Fruit fly (Drosophila melanogaster) whole organism, embryonic: ENCODE results near the gene RpL35.

Source experiments
- Aef1 ChIP-seq: fragments of 200-800 bp; sonication (Bioruptor generic); IDR thresholded peaks from 3 replicates; pipeline ENCODE4 v1.3.6; 2022; ENCODE audit warnings: missing biosample characterization, missing genetic modification characterization
- BtbVII ChIP-seq: fragments of 200-800 bp; sonication (Bioruptor generic); optimal IDR thresholded peaks from 3 replicates; lab custom pipeline; 2017; ENCODE audit warnings: missing biosample characterization, mild to moderate bottlenecking, missing genetic modification characterization
- Bteb2 ChIP-seq: fragments of 200-800 bp; sonication (Bioruptor generic); optimal IDR thresholded peaks from 2 replicates; lab custom pipeline; 2016; ENCODE audit warnings: missing biosample characterization, missing genetic modification characterization
- CG10147 ChIP-seq: fragments of 200-800 bp; sonication (Bioruptor generic); optimal IDR thresholded peaks from 2 replicates; lab custom pipeline; 2019; ENCODE audit warnings: missing biosample characterization, mild to moderate bottlenecking, missing genetic modification characterization, moderate library complexity
- CG10209 ChIP-seq: fragments of 200-800 bp; sonication (Bioruptor generic); optimal IDR thresholded peaks from 3 replicates; lab custom pipeline; 2017; ENCODE audit warnings: missing biosample characterization, mild to moderate bottlenecking, missing genetic modification characterization, missing genetic modification reagents
- CG10462 ChIP-seq: fragments of 200-800 bp; sonication (Bioruptor generic); optimal IDR thresholded peaks from 2 replicates; lab custom pipeline; 2016; ENCODE audit warnings: missing biosample characterization, missing genetic modification characterization
- CG10565 ChIP-seq: fragments of 200-800 bp; sonication (Bioruptor generic); optimal IDR thresholded peaks from 3 replicates; lab custom pipeline; 2016; ENCODE audit warnings: missing biosample characterization, mild to moderate bottlenecking, missing genetic modification characterization
- CG11093 ChIP-seq: fragments of 200-800 bp; sonication (Bioruptor generic); IDR thresholded peaks from 3 replicates; pipeline ENCODE4 v1.3.6; 2022; ENCODE audit warnings: missing biosample characterization, missing genetic modification characterization
- CG11695 ChIP-seq: fragments of 200-800 bp; sonication (Bioruptor generic); IDR thresholded peaks from 3 replicates; pipeline ENCODE4 v1.3.6; 2022; ENCODE audit warnings: missing biosample characterization, missing genetic modification characterization
- CG13424 ChIP-seq: fragments of 200-800 bp; sonication (Bioruptor generic); optimal IDR thresholded peaks from 2 replicates; lab custom pipeline; 2019; ENCODE audit warnings: missing biosample characterization, mild to moderate bottlenecking, missing genetic modification characterization, moderate library complexity
- CG14050 ChIP-seq: fragments of 200-800 bp; sonication (Bioruptor generic); IDR thresholded peaks from 3 replicates; pipeline ENCODE4 v1.3.6; 2022; ENCODE audit warnings: missing biosample characterization, missing genetic modification characterization
- CG15011 ChIP-seq: fragments of 200-800 bp; sonication (Bioruptor generic); optimal IDR thresholded peaks from 3 replicates; lab custom pipeline; 2018; ENCODE audit warnings: missing biosample characterization, mild to moderate bottlenecking, missing genetic modification characterization
- CG16863 ChIP-seq: fragments of 200-800 bp; sonication (Bioruptor generic); optimal IDR thresholded peaks from 3 replicates; lab custom pipeline; 2016; ENCODE audit warnings: missing biosample characterization, missing genetic modification characterization
- CG18599 ChIP-seq: fragments of 200-800 bp; sonication (Bioruptor generic); optimal IDR thresholded peaks from 3 replicates; lab custom pipeline; 2017; ENCODE audit warnings: missing biosample characterization, missing genetic modification characterization, mild to moderate bottlenecking, moderate library complexity, missing genetic modification reagents
- CG18619 ChIP-seq: fragments of 200-800 bp; sonication (Bioruptor generic); optimal IDR thresholded peaks from 3 replicates; lab custom pipeline; 2017; ENCODE audit warnings: missing biosample characterization, mild to moderate bottlenecking, missing genetic modification characterization
- CG3281 ChIP-seq: fragments of 200-800 bp; sonication (Bioruptor generic); optimal IDR thresholded peaks from 3 replicates; lab custom pipeline; 2017; ENCODE audit warnings: missing biosample characterization, mild to moderate bottlenecking, missing genetic modification characterization
- CG43689 ChIP-seq: fragments of 200-800 bp; sonication (Bioruptor generic); IDR thresholded peaks from 2 replicates; pipeline ENCODE4 v1.3.6; 2022; ENCODE audit warnings: missing biosample characterization, missing genetic modification characterization
- CG4404 ChIP-seq: fragments of 200-800 bp; sonication (Bioruptor generic); IDR thresholded peaks from 2 replicates; pipeline ENCODE4 v1.3.6; 2022; ENCODE audit warnings: missing biosample characterization, missing genetic modification characterization
- CG4424 ChIP-seq: fragments of 200-800 bp; sonication (Bioruptor generic); optimal IDR thresholded peaks from 3 replicates; lab custom pipeline; 2016; ENCODE audit warnings: missing biosample characterization, missing genetic modification characterization
- CG6254 ChIP-seq: fragments of 200-800 bp; sonication (Bioruptor generic); optimal IDR thresholded peaks from 3 replicates; lab custom pipeline; 2017; ENCODE audit warnings: mild to moderate bottlenecking, missing biosample characterization, missing genetic modification reagents, missing genetic modification characterization
- CG7556 ChIP-seq: fragments of 200-800 bp; sonication (Bioruptor generic); optimal IDR thresholded peaks from 2 replicates; lab custom pipeline; 2017; ENCODE audit warnings: missing biosample characterization, mild to moderate bottlenecking, missing genetic modification characterization
- D19A ChIP-seq: fragments of 200-800 bp; optimal IDR thresholded peaks from 3 replicates; lab custom pipeline; 2019; ENCODE audit warnings: missing biosample characterization, mild to moderate bottlenecking, missing genetic modification characterization, moderate library complexity
- Dad ChIP-seq: fragments of 200-800 bp; sonication (Bioruptor generic); optimal IDR thresholded peaks from 3 replicates; lab custom pipeline; 2016; ENCODE audit warnings: missing biosample characterization, missing genetic modification characterization
- Dip3 ChIP-seq: fragments of 200-800 bp; sonication (Bioruptor generic); optimal IDR thresholded peaks from 3 replicates; lab custom pipeline; 2016; ENCODE audit warnings: missing biosample characterization, missing genetic modification characterization
- Fer3 ChIP-seq: fragments of 200-800 bp; sonication (Bioruptor generic); optimal IDR thresholded peaks from 2 replicates; lab custom pipeline; 2018; ENCODE audit warnings: missing biosample characterization, mild to moderate bottlenecking, missing genetic modification characterization, moderate library complexity
- Gsc ChIP-seq: fragments of 200-800 bp; sonication (Bioruptor generic); IDR thresholded peaks from 2 replicates; pipeline ENCODE4 v1.3.6; 2022; ENCODE audit warnings: missing biosample characterization, missing genetic modification characterization
- Mes4 ChIP-seq: fragments of 200-800 bp; sonication (Bioruptor generic); optimal IDR thresholded peaks from 2 replicates; lab custom pipeline; 2016; ENCODE audit warnings: missing biosample characterization, missing genetic modification characterization
- Nf-YA ChIP-seq: fragments of 200-800 bp; sonication (Bioruptor generic); IDR thresholded peaks from 2 replicates; pipeline ENCODE4 v1.3.6; 2022; ENCODE audit warnings: missing biosample characterization, missing genetic modification characterization
- Oli ChIP-seq: fragments of 200-800 bp; sonication (Bioruptor generic); optimal IDR thresholded peaks from 2 replicates; lab custom pipeline; 2018; ENCODE audit warnings: missing biosample characterization, mild to moderate bottlenecking, missing genetic modification characterization, moderate library complexity
- Sin3A ChIP-seq: fragments of >200 bp; optimal IDR thresholded peaks from 2 replicates; lab custom pipeline; 2018
- Vsx1 ChIP-seq: fragments of 200-800 bp; sonication (Bioruptor generic); optimal IDR thresholded peaks from 2 replicates; lab custom pipeline; 2017; ENCODE audit warnings: missing biosample characterization, mild to moderate bottlenecking, missing genetic modification characterization, missing genetic modification reagents
- ap ChIP-seq: fragments of 200-800 bp; sonication (Bioruptor generic); IDR thresholded peaks from 2 replicates; pipeline ENCODE4 v1.3.6; 2022; ENCODE audit warnings: missing biosample characterization, missing genetic modification characterization
- ash1 ChIP-seq: fragments of 200-800 bp; sonication (Bioruptor generic); optimal IDR thresholded peaks from 2 replicates; lab custom pipeline; 2018; ENCODE audit warnings: missing biosample characterization, mild to moderate bottlenecking, missing genetic modification characterization
- bab2 ChIP-seq: fragments of 200-800 bp; sonication (Bioruptor generic); optimal IDR thresholded peaks from 2 replicates; lab custom pipeline; 2016; ENCODE audit warnings: missing biosample characterization, missing genetic modification characterization
- chm ChIP-seq: fragments of 200-800 bp; sonication (Bioruptor generic); IDR thresholded peaks from 2 replicates; pipeline ENCODE4 v1.3.6; 2022; ENCODE audit warnings: missing biosample characterization, missing genetic modification characterization
- eve ChIP-seq, 2 experiments: fragments of >200 bp; optimal IDR thresholded peaks; 2 replicates each; lab custom pipeline; 2017; ENCODE audit warnings: missing biosample characterization in 2 of 2, missing genetic modification characterization in 2 of 2
- fd96Cb ChIP-seq: fragments of 200-800 bp; sonication (Bioruptor generic); optimal IDR thresholded peaks from 2 replicates; lab custom pipeline; 2018; ENCODE audit warnings: missing biosample characterization, mild to moderate bottlenecking, missing genetic modification characterization, moderate library complexity
- fu2 ChIP-seq: fragments of 200-800 bp; sonication (Bioruptor generic); optimal IDR thresholded peaks from 2 replicates; lab custom pipeline; 2016; ENCODE audit warnings: missing biosample characterization, missing genetic modification characterization
- grau ChIP-seq: fragments of 200-800 bp; optimal IDR thresholded peaks from 3 replicates; lab custom pipeline; 2019; ENCODE audit warnings: missing biosample characterization, mild to moderate bottlenecking, missing genetic modification characterization, moderate library complexity
- gt ChIP-seq: fragments of 200-800 bp; sonication (Bioruptor generic); IDR thresholded peaks from 2 replicates; pipeline ENCODE4 v1.3.6; 2022; ENCODE audit warnings: missing biosample characterization, missing genetic modification characterization
- lab ChIP-seq: fragments of 200-800 bp; sonication (Bioruptor generic); optimal IDR thresholded peaks from 3 replicates; lab custom pipeline; 2017; ENCODE audit warnings: missing biosample characterization, missing genetic modification characterization, mild to moderate bottlenecking, moderate library complexity, missing genetic modification reagents
- pan ChIP-seq, 4 experiments: fragments of >200 bp in 3 of 4; fragments of 200-800 bp in 1 of 4; sonication (Bioruptor generic) in 1 of 4; optimal IDR thresholded peaks in 3 of 4; IDR thresholded peaks in 1 of 4; 2 replicates each; pipeline versions ENCODE4 v1.3.6 to Lab custom; 2017 to 2022; ENCODE audit warnings: missing biosample characterization in 2 of 4, missing genetic modification characterization in 2 of 4, mixed read lengths in 1 of 4
- pita ChIP-seq: fragments of 200-800 bp; sonication (Bioruptor generic); optimal IDR thresholded peaks from 2 replicates; lab custom pipeline; 2017; ENCODE audit warnings: missing biosample characterization, mild to moderate bottlenecking, missing genetic modification characterization
- row ChIP-seq: fragments of 200-800 bp; sonication (Bioruptor generic); IDR thresholded peaks from 3 replicates; pipeline ENCODE4 v1.3.6; 2022; ENCODE audit warnings: missing biosample characterization, missing genetic modification characterization
- sc ChIP-seq, 3 experiments: fragments of >200 bp in 2 of 3; fragments of 200-800 bp in 1 of 3; sonication (Bioruptor generic) in 1 of 3; optimal IDR thresholded peaks; 2 replicates in 2 of 3; 3 replicates in 1 of 3; lab custom pipeline; 2017; ENCODE audit warnings: mild to moderate bottlenecking in 1 of 3, missing biosample characterization in 1 of 3, missing genetic modification characterization in 1 of 3, missing genetic modification reagents in 1 of 3
- slp2 ChIP-seq: fragments of 200-800 bp; sonication (Bioruptor generic); optimal IDR thresholded peaks from 2 replicates; lab custom pipeline; 2016; ENCODE audit warnings: missing biosample characterization, missing genetic modification characterization
- tgo ChIP-seq: fragments of 200-800 bp; sonication (Bioruptor generic); IDR thresholded peaks from 3 replicates; pipeline ENCODE4 v1.3.6; 2022; ENCODE audit warnings: missing biosample characterization, missing genetic modification characterization
- yki ChIP-seq: fragments of >200 bp; optimal IDR thresholded peaks from 3 replicates; lab custom pipeline; 2018
- zen2 ChIP-seq: fragments of 200-800 bp; sonication (Bioruptor generic); IDR thresholded peaks from 3 replicates; pipeline ENCODE4 v1.3.6; 2022; ENCODE audit warnings: missing biosample characterization, missing genetic modification characterization; ENCODE audit not compliant: partially characterized antibody

RpL35 gene

DNA sequence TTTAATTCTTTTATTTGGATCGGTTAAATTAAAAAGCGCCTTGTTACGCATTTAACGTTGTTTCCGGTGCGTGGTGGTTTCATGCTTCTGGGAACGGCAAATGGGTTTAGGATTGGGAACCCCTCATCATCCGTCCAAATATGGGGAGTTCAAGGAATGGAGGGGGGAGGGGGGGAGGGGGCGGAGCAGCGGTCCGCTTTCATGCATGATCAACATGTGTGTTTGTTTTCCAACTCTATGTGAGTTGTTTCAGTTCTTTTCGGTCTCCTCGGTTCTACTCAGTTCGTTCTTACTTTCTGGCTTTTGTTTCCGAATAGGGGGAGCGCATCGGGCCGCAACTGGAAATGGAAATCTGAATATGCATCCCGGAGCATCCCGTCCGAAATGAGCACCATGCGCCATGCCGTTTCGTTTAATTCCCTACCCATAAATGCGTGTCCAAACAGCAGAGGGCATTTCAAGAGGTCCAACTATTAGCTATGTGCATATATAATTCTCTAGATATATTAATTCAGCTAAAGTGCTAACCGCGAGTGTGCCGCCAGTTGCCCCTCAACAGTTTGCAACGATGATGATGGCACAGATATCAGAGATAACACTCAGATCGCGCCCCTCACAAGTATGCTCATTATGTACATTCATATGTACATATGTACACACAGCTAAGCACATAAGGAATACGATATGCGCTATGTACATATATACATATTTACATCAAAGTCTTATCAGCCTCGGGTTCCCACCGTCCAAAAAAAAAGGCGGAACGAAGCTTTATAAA is 5.4 kb downstream of the RpL35 start (continued):
- TF ChIP-seq Sin3A (lab: Kevin White, UChicago) (no peak), Gsc (GFP tag; lab: Robert Waterston, UW) (no peak), Dad (GFP tag; lab: Kevin White, UChicago) (peak; percentile 89), CG13424 (tag; lab: Kevin White, UChicago) (peak; percentile 89), tgo (GFP tag; lab: Robert Waterston, UW) (peak; percentile 62; the same call in 2 of the 3 replicates), CG18599 (GFP tag; lab: Kevin White, UChicago) (peak; percentile 95), CG10462 (peak; percentile 88), CG15011 (GFP tag; lab: Kevin White, UChicago) (peak; percentile 95), bab2 (peak; percentile 97), Oli (tag; lab: Kevin White, UChicago) (peak; percentile 76), CG4424 (peak; percentile 87), CG11093 (peak; percentile 85; the same call in 1 of the 3 replicates), fu2 (GFP tag; lab: Kevin White, UChicago) (peak; percentile 22), lab (GFP tag; lab: Kevin White, UChicago) (peak; percentile 98), CG10209 (peak; percentile 95), gt (GFP tag; lab: Robert Waterston, UW) (peak; percentile 71), CG43689 (GFP tag; lab: Robert Waterston, UW) (peak; percentile 80), CG14050 (GFP tag; lab: Robert Waterston, UW) (peak; percentile 67), CG10565 (GFP tag; lab: Kevin White, UChicago) (peak; percentile 77), eve (GFP tag; optimal IDR thresholded peaks at IDR 0.05; lab: Kevin White, UChicago) (no peak), pita (GFP tag; lab: Kevin White, UChicago) (no peak), pan (optimal IDR thresholded peaks at IDR 0.05; lab: Kevin White, UChicago) (no peak), pan (GFP tag; optimal IDR thresholded peaks at IDR 0.05 in 1 of 2, IDR thresholded peaks at IDR 0.05 in 1 of 2) (peak in 1 of 2 experiments; percentile 85), Dip3 (GFP tag; lab: Kevin White, UChicago) (peak; percentile 39), sc (optimal IDR thresholded peaks at IDR 0.05; lab: Kevin White, UChicago) (no peak), sc (GFP tag; optimal IDR thresholded peaks at IDR 0.05; lab: Kevin White, UChicago) (peak; percentile 93), slp2 (GFP tag; lab: Kevin White, UChicago) (peak; percentile 85), Aef1 (GFP tag; lab: Robert Waterston, UW) (peak; percentile 45; the same call in 2 of the 3 replicates), Bteb2 (GFP tag; lab: Kevin White, UChicago) (peak; percentile 87), CG3281 (GFP tag; lab: Kevin White, UChicago) (peak; percentile 91), Vsx1 (GFP tag; lab: Kevin White, UChicago) (peak; percentile 97), CG7556 (GFP tag; lab: Kevin White, UChicago) (peak; percentile 92), row (GFP tag; lab: Robert Waterston, UW) (peak; percentile 73), ap (GFP tag; lab: Robert Waterston, UW) (peak; percentile 54), CG10147 (peak; percentile 82), yki (lab: Kevin White, UChicago) (no peak), grau (tag; lab: Kevin White, UChicago) (peak; percentile 67), CG6254 (GFP tag; lab: Kevin White, UChicago) (peak; percentile 89), zen2 (GFP tag; lab: Robert Waterston, UW) (no peak), BtbVII (GFP tag; lab: Kevin White, UChicago) (peak; percentile 93), D19A (tag; lab: Kevin White, UChicago) (peak; percentile 70), CG4404 (GFP tag; lab: Robert Waterston, UW) (peak; percentile 29; the same call in 1 of the 2 replicates), chm (peak; percentile 95), CG11695 (GFP tag; lab: Robert Waterston, UW) (peak; percentile 92), Mes4 (GFP tag; lab: Kevin White, UChicago) (peak; percentile 92), ash1 (GFP tag; lab: Kevin White, UChicago) (peak; percentile 91), Fer3 (tag; lab: Kevin White, UChicago) (peak; percentile 95), CG16863 (peak; percentile 87), CG18619 (GFP tag; lab: Kevin White, UChicago) (peak; percentile 92), Nf-YA (GFP tag; lab: Robert Waterston, UW) (peak; percentile 92), fd96Cb (tag; lab: Kevin White, UChicago) (peak; percentile 80)
